Fruit fly (Drosophila melanogaster) Kc167 (cell line): ENCODE data around the gene CG14826.

Experiments
- h ChIP-seq: fragments of >200 bp; optimal IDR thresholded peaks from 3 replicates; lab custom pipeline; 2018; ENCODE audit warnings: missing external identifiers
- insv ChIP-seq: fragments of >200 bp; optimal IDR thresholded peaks from 3 replicates; lab custom pipeline; 2018; ENCODE audit warnings: missing external identifiers
- psq ChIP-seq: fragments of >200 bp; optimal IDR thresholded peaks from 2 replicates; lab custom pipeline; 2017; ENCODE audit warnings: missing external identifiers
- ttk ChIP-seq: sonication (Bioruptor generic); optimal IDR thresholded peaks from 2 replicates; lab custom pipeline; 2017; ENCODE audit warnings: missing external identifiers

DNA sequence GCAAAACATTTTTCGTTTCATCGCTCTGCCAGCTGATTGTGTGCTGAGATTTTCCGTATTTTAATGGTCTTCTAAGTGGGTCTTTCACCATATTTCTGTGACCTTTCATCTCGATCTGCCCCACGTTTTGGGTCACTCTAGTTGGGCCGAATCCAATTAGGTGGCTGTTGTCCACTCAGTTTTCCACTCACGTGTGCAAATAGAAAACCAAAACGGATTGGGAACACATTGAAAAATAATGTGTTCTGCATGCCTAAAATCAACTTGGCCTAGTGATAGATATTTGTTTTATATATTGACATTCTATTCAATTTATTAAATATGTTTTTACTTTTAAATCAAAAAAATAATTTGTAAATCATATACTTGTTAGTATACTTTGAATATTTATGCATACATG is at the start of gene CG14826:
- TF ChIP-seq h (lab: Kevin White, UChicago) (no peak), insv (lab: Kevin White, UChicago) (no peak), ttk (no peak), psq (lab: Kevin White, UChicago) (no peak)
